Fruit fly (Drosophila melanogaster) whole organism: ENCODE measurements around the gene vex.

Experiments
- CG8478 ChIP-seq: fragments of >200 bp; optimal IDR thresholded peaks from 2 replicates; lab custom pipeline; 2018; ENCODE audit warnings: inconsistent platforms
- Dll ChIP-seq: fragments of >200 bp; optimal IDR thresholded peaks from 2 replicates; lab custom pipeline; 2017
- psq ChIP-seq: fragments of >200 bp; optimal IDR thresholded peaks from 2 replicates; lab custom pipeline; 2017
- usp ChIP-seq: fragments of >200 bp; optimal IDR thresholded peaks from 2 replicates; lab custom pipeline; 2017; ENCODE audit warnings: missing biosample characterization, missing genetic modification characterization, mixed read lengths

DNA sequence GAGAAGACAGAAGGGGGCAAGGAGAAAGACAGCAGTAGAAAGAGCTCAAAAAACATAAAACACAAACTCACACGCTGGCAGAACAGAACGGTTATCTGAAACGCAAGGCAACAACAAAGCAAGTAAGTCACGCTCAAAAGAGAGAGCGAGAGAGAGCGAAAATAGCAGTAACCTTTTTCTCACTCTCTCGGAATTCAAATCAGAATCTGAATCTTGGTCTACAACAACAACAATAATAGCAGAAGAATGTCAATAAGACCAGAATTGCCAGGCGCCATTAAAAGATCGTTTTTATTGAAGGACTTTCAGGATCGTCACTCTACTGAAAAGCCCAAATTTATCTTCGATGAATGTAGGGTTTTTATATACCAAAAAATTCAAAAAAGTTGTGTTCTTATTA is 108.5 kb downstream of the vex start:
- no peak for TF ChIP-seq CG8478 (lab: Kevin White, UChicago)
- TF ChIP-seq Dll (lab: Kevin White, UChicago), result no peak
- no peak for TF ChIP-seq usp (GFP tag; lab: Kevin White, UChicago)
- TF ChIP-seq psq, result no peak
